Worm (Caenorhabditis elegans) whole organism, L4 larva: ENCODE measurements around the gene grl-29.

ENCODE experiments used
- F10B5.3 ChIP-seq: sonication (generic microtip); optimal IDR thresholded peaks from 2 replicates; lab custom pipeline; 2016; ENCODE audit warnings: mild to moderate bottlenecking, missing genetic modification characterization, missing compliant biosample characterization
- F26F4.8 ChIP-seq: fragments of 200-800 bp; sonication (Bioruptor generic); conservative IDR thresholded peaks from 2 replicates; pipeline ENCODE4 v1.3.6; 2022; ENCODE audit warnings: missing genetic modification characterization, missing compliant biosample characterization
- F37D6.2 ChIP-seq: sonication (generic microtip); optimal IDR thresholded peaks from 2 replicates; lab custom pipeline; 2016; ENCODE audit warnings: mild to moderate bottlenecking, missing genetic modification characterization, missing compliant biosample characterization
- T20F7.1 ChIP-seq: fragments of 200-800 bp; sonication (Bioruptor generic); optimal IDR thresholded peaks from 2 replicates; lab custom pipeline; 2018; ENCODE audit warnings: mild to moderate bottlenecking, missing genetic modification characterization, missing compliant biosample characterization
- Y105C5A.15 ChIP-seq: fragments of 200-800 bp; sonication (Bioruptor generic); IDR thresholded peaks from 2 replicates; pipeline ENCODE4 v1.3.6; 2022; ENCODE audit warnings: missing genetic modification characterization, missing compliant biosample characterization
- Y5F2A.4 ChIP-seq: fragments of 200-800 bp; sonication (Bioruptor generic); optimal IDR thresholded peaks from 2 replicates; lab custom pipeline; 2018; ENCODE audit warnings: mild to moderate bottlenecking, missing genetic modification characterization, missing compliant biosample characterization
- Y75B8A.6 ChIP-seq: fragments of 200-800 bp; sonication (Bioruptor generic); IDR thresholded peaks from 2 replicates; pipeline ENCODE4 v1.3.6; 2022; ENCODE audit warnings: missing genetic modification reagents, missing genetic modification characterization, missing compliant biosample characterization
- aly-2 ChIP-seq: sonication (generic microtip); optimal IDR thresholded peaks from 2 replicates; lab custom pipeline; 2018; ENCODE audit warnings: missing biosample characterization, missing genetic modification characterization
- attf-4 ChIP-seq: sonication (generic microtip); optimal IDR thresholded peaks from 3 replicates; lab custom pipeline; 2017; ENCODE audit warnings: missing biosample characterization, missing genetic modification characterization
- ceh-28 ChIP-seq: fragments of 150-350 bp; optimal IDR thresholded peaks from 2 replicates; lab custom pipeline; 2014; ENCODE audit warnings: missing biosample characterization, missing genetic modification reagents, missing genetic modification characterization
- cey-2 ChIP-seq: sonication (generic microtip); optimal IDR thresholded peaks from 3 replicates; lab custom pipeline; 2017; ENCODE audit warnings: missing genetic modification characterization, mild to moderate bottlenecking, missing compliant biosample characterization, antibody characterized with exemption, borderline replicate concordance; ENCODE audit not compliant: insufficient read depth
- daf-16 ChIP-seq, 3 experiments: sonication (generic microtip); optimal IDR thresholded peaks; 2 replicates each; lab custom pipeline; 2016 to 2017; ENCODE audit warnings: missing genetic modification characterization in 3 of 3, missing genetic modification reagents in 3 of 3, mild to moderate bottlenecking in 2 of 3, missing compliant biosample characterization in 2 of 3, missing biosample characterization in 1 of 3, moderate library complexity in 1 of 3
- daf-19 ChIP-seq: fragments of 200-800 bp; sonication (Bioruptor generic); conservative IDR thresholded peaks from 2 replicates; pipeline ENCODE4 v1.3.6; 2022; ENCODE audit warnings: missing genetic modification characterization, missing compliant biosample characterization
- dmd-8 ChIP-seq: fragments of 200-800 bp; sonication (Bioruptor generic); IDR thresholded peaks from 2 replicates; pipeline ENCODE4 v1.3.6; 2022; ENCODE audit warnings: missing genetic modification characterization, missing compliant biosample characterization
- dmd-9 ChIP-seq: fragments of 200-800 bp; sonication (Bioruptor generic); IDR thresholded peaks from 2 replicates; pipeline ENCODE4 v1.3.6; 2022; ENCODE audit warnings: missing genetic modification reagents, missing genetic modification characterization, missing compliant biosample characterization
- egl-27 ChIP-seq: sonication (generic microtip); optimal IDR thresholded peaks from 3 replicates; lab custom pipeline; 2017; ENCODE audit warnings: missing biosample characterization, missing genetic modification reagents, missing genetic modification characterization
- fos-1 ChIP-seq: fragments of 150-350 bp; optimal IDR thresholded peaks from 2 replicates; lab custom pipeline; 2014; ENCODE audit warnings: missing biosample characterization, missing genetic modification characterization
- hif-1 ChIP-seq, 2 experiments: sonication (generic microtip); optimal IDR thresholded peaks; 2 replicates each; lab custom pipeline; 2016 to 2017; ENCODE audit warnings: missing compliant biosample characterization in 2 of 2, missing genetic modification characterization in 2 of 2, missing genetic modification reagents in 2 of 2, missing genotype in 2 of 2, mild to moderate bottlenecking in 1 of 2
- jun-1 ChIP-seq: fragments of 150-350 bp; optimal IDR thresholded peaks from 2 replicates; lab custom pipeline; 2014; ENCODE audit warnings: missing biosample characterization, missing genetic modification reagents, missing genetic modification characterization
- lin-15B ChIP-seq: fragments of 150-350 bp; sonication (generic microtip); optimal IDR thresholded peaks from 3 replicates; lab custom pipeline; 2014; ENCODE audit warnings: missing biosample characterization, missing genetic modification characterization
- mxl-2 ChIP-seq: fragments of 200-800 bp; sonication (Bioruptor generic); conservative IDR thresholded peaks from 2 replicates; pipeline ENCODE4 v1.3.6; 2022; ENCODE audit warnings: missing genetic modification reagents, missing genetic modification characterization, missing compliant biosample characterization
- nhr-102 ChIP-seq: sonication (generic microtip); optimal IDR thresholded peaks from 2 replicates; lab custom pipeline; 2016; ENCODE audit warnings: mild to moderate bottlenecking, missing genetic modification characterization, moderate library complexity, missing compliant biosample characterization
- nhr-11 ChIP-seq: fragments of 150-350 bp; optimal IDR thresholded peaks from 2 replicates; lab custom pipeline; 2014; ENCODE audit warnings: missing biosample characterization, missing genetic modification characterization
- nhr-25 ChIP-seq: sonication (generic microtip); optimal IDR thresholded peaks from 2 replicates; lab custom pipeline; 2017; ENCODE audit warnings: missing genetic modification characterization, mild to moderate bottlenecking, missing compliant biosample characterization, antibody characterized with exemption, moderate library complexity, borderline replicate concordance; ENCODE audit not compliant: insufficient read depth
- nhr-42 ChIP-seq: fragments of 200-800 bp; sonication (Bioruptor generic); IDR thresholded peaks from 2 replicates; pipeline ENCODE4 v1.3.6; 2022; ENCODE audit warnings: missing genetic modification characterization, missing compliant biosample characterization
- nhr-48 ChIP-seq: sonication (generic microtip); optimal IDR thresholded peaks from 2 replicates; lab custom pipeline; 2016; ENCODE audit warnings: mild to moderate bottlenecking, missing genetic modification characterization, missing compliant biosample characterization
- nhr-6 ChIP-seq: fragments of 150-350 bp; optimal IDR thresholded peaks from 2 replicates; lab custom pipeline; 2014; ENCODE audit warnings: missing biosample characterization, missing genetic modification characterization
- nhr-76 ChIP-seq: fragments of 150-350 bp; optimal IDR thresholded peaks from 2 replicates; lab custom pipeline; 2014; ENCODE audit warnings: missing biosample characterization, missing genetic modification characterization
- pha-4 ChIP-seq, 2 experiments: fragments of 150-350 bp in 1 of 2; fragments of 200-800 bp in 1 of 2; sonication (Bioruptor generic) in 1 of 2; IDR thresholded peaks in 1 of 2; optimal IDR thresholded peaks in 1 of 2; 2 replicates each; pipeline versions ENCODE4 v1.3.6 to Lab custom; 2014 to 2022; ENCODE audit warnings: missing genetic modification characterization in 2 of 2, missing genetic modification reagents in 2 of 2, missing biosample characterization in 1 of 2, missing compliant biosample characterization in 1 of 2
- pqm-1 ChIP-seq: sonication (generic microtip); optimal IDR thresholded peaks from 2 replicates; lab custom pipeline; 2017; ENCODE audit warnings: missing biosample characterization, missing genetic modification characterization
- snpc-4 ChIP-seq: fragments of 150-350 bp; optimal IDR thresholded peaks from 2 replicates; lab custom pipeline; 2014; ENCODE audit warnings: missing biosample characterization, missing genetic modification characterization
- spr-1 ChIP-seq: sonication (generic microtip); optimal IDR thresholded peaks from 2 replicates; lab custom pipeline; 2016; ENCODE audit warnings: mild to moderate bottlenecking, missing genetic modification characterization, missing compliant biosample characterization
- spr-3 ChIP-seq: fragments of 200-800 bp; sonication (Bioruptor generic); optimal IDR thresholded peaks from 2 replicates; lab custom pipeline; 2018; ENCODE audit warnings: mild to moderate bottlenecking, missing genetic modification characterization, missing compliant biosample characterization

Gene grl-29

ce11 chrV:3551765-3552164 lies 3.3 kb downstream of the grl-29 start, which contains the start of gene grl-28:
grl-28 (minus strand) TSS chrV:3551865.
- no peak for TF ChIP-seq attf-4 (tag; lab: Kevin White, UChicago)

- TF ChIP-seq Y105C5A.15 (GFP tag; lab: Robert Waterston, UW), result no peak
- no peak for TF ChIP-seq nhr-102
- no peak for TF ChIP-seq F26F4.8 (GFP tag; lab: Robert Waterston, UW)
- TF ChIP-seq dmd-8 (GFP tag; lab: Robert Waterston, UW), result no peak
- TF ChIP-seq nhr-48, result no peak
- TF ChIP-seq spr-3, result no peak
- TF ChIP-seq T20F7.1, result no peak
These were observed 5.5 kb downstream of the grl-29 start, which contains the start of gene sri-21 for ce11 chrV:3549553-3549952. sri-21 (plus strand) TSS chrV:3549853.

- TF ChIP-seq nhr-6 (tag; lab: Kevin White, UChicago), result no peak
- no peak for TF ChIP-seq snpc-4
- no peak for TF ChIP-seq hif-1 (tag; optimal IDR thresholded peaks at IDR 0.05; lab: Kevin White, UChicago)
- no peak for TF ChIP-seq spr-1
- TF ChIP-seq fos-1 (tag; lab: Kevin White, UChicago), result no peak
These were observed 6.2 kb downstream of the grl-29 start, which contains the start of gene srw-130 for ce11 chrV:3548798-3549197. srw-130 (minus strand) TSS chrV:3548898.

- no peak for TF ChIP-seq F10B5.3
- no peak for TF ChIP-seq mxl-2 (GFP tag; lab: Robert Waterston, UW)
- TF ChIP-seq pqm-1 (tag; lab: Kevin White, UChicago), result no peak
- no peak for TF ChIP-seq nhr-11 (tag; lab: Kevin White, UChicago)
- no peak for TF ChIP-seq jun-1 (tag; lab: Kevin White, UChicago)
- no peak for TF ChIP-seq ceh-28
- TF ChIP-seq nhr-25, result no peak
- TF ChIP-seq pha-4 (GFP tag; IDR thresholded peaks at IDR 0.05; lab: Robert Waterston, UW), result no peak
- no peak for TF ChIP-seq pha-4 (tag; optimal IDR thresholded peaks at IDR 0.05; lab: Kevin White, UChicago)
These were observed 8.5 kb downstream of the grl-29 start, which contains the start of gene srbc-68 for ce11 chrV:3546517-3546916. srbc-68 (minus strand) TSS chrV:3546617.

- TF ChIP-seq nhr-42 (GFP tag; lab: Robert Waterston, UW) (no peak), lin-15B (tag; lab: Kevin White, UChicago) (no peak), nhr-25 (no peak), egl-27 (no peak), daf-16 (GFP tag; optimal IDR thresholded peaks at IDR 0.05; lab: Kevin White, UChicago) (no peak), daf-16 (tag; optimal IDR thresholded peaks at IDR 0.05; lab: Kevin White, UChicago) (no peak), cey-2 (no peak), Y5F2A.4 (GFP tag; lab: Kevin White, UChicago) (no peak), Y75B8A.6 (no peak), spr-3 (no peak), dmd-9 (GFP tag; lab: Robert Waterston, UW) (no peak), daf-19 (GFP tag; lab: Robert Waterston, UW) (no peak), F37D6.2 (tag; lab: Kevin White, UChicago) (no peak), nhr-6 (tag; lab: Kevin White, UChicago) (no peak), attf-4 (tag; lab: Kevin White, UChicago) (no peak), nhr-76 (no peak), aly-2 (tag; lab: Kevin White, UChicago) (no peak)
These were observed 11.7 kb downstream of the grl-29 start, which contains the start of gene nhr-222 for ce11 chrV:3543344-3543743. nhr-222 (minus strand) TSS chrV:3543444.
